Worm (Caenorhabditis elegans): ENCODE measurements around the gene fbxb-51.
"Not testable (repeated sequence)": the region's sequence is repeated elsewhere in the genome, so short reads cannot be mapped to it uniquely, and the experiment has no call there.

Gene fbxb-51

ce11 chrII:1556217-1556616 lies 5.7 kb downstream of the fbxb-51 start, which contains the start of the genes fbxb-54 and fbxb-50:
TSS of gene fbxb-54 (minus strand) at chrII:1556317.
TSS of gene fbxb-50 (plus strand) at chrII:1556443.
- not testable (repeated sequence) for TF ChIP-seq sea-1 (GFP tag; conservative IDR thresholded peaks at IDR 0.05); tbx-37 (GFP tag; conservative IDR thresholded peaks at IDR 0.05); tbx-11 (GFP tag; IDR thresholded peaks at IDR 0.05)

ce11 chrII:1560839-1561238 lies 10.3 kb downstream of the fbxb-51 start:
- TF ChIP-seq B0310.2 (tag; optimal IDR thresholded peaks at IDR 0.05) (no peak), aly-1 (tag; optimal IDR thresholded peaks at IDR 0.05) (no peak), F13C5.2 (tag; optimal IDR thresholded peaks at IDR 0.05) (no peak), scrt-1 (GFP tag; IDR thresholded peaks at IDR 0.05) (no peak), tbx-11 (GFP tag; IDR thresholded peaks at IDR 0.05) (no peak), ceh-36 (tag; optimal IDR thresholded peaks at IDR 0.05) (no peak), hmg-4 (GFP tag; optimal IDR thresholded peaks at IDR 0.05) (no peak), hnd-1 (tag; optimal IDR thresholded peaks at IDR 0.05) (no peak), ama-1 (optimal IDR thresholded peaks at IDR 0.05) (no peak), ceh-13 (GFP tag; optimal IDR thresholded peaks at IDR 0.05) (no peak), pes-1 (GFP tag; IDR thresholded peaks at IDR 0.05) (no peak), tra-4 (tag; optimal IDR thresholded peaks at IDR 0.05) (no peak), flt-1 (GFP tag; IDR thresholded peaks at IDR 0.05) (no peak), hmbx-1 (tag; optimal IDR thresholded peaks at IDR 0.05) (no peak), tbx-37 (GFP tag; conservative IDR thresholded peaks at IDR 0.05) (no peak), ets-7 (tag; optimal IDR thresholded peaks at IDR 0.05) (no peak), sea-1 (GFP tag; conservative IDR thresholded peaks at IDR 0.05) (no peak)

ce11 chrII:1561863-1562262 lies 11.4 kb downstream of the fbxb-51 start, which contains the start of gene K05F6.14:
TSS of gene K05F6.14 (plus strand) at chrII:1562163.
- TF ChIP-seq hmbx-1 (tag; optimal IDR thresholded peaks at IDR 0.05) (no peak), ama-1 (optimal IDR thresholded peaks at IDR 0.05) (no peak), hnd-1 (tag; optimal IDR thresholded peaks at IDR 0.05) (no peak), tra-4 (tag; optimal IDR thresholded peaks at IDR 0.05) (no peak), aly-1 (tag; optimal IDR thresholded peaks at IDR 0.05) (no peak), flt-1 (GFP tag; IDR thresholded peaks at IDR 0.05) (no peak), scrt-1 (GFP tag; IDR thresholded peaks at IDR 0.05) (no peak), hmg-4 (GFP tag; optimal IDR thresholded peaks at IDR 0.05) (no peak), ets-7 (tag; optimal IDR thresholded peaks at IDR 0.05) (no peak), tbx-11 (GFP tag; IDR thresholded peaks at IDR 0.05) (no peak), ceh-13 (GFP tag; optimal IDR thresholded peaks at IDR 0.05) (no peak), sea-1 (GFP tag; conservative IDR thresholded peaks at IDR 0.05) (no peak), pes-1 (GFP tag; IDR thresholded peaks at IDR 0.05) (no peak), ceh-36 (tag; optimal IDR thresholded peaks at IDR 0.05) (no peak), B0310.2 (tag; optimal IDR thresholded peaks at IDR 0.05) (no peak), tbx-37 (GFP tag; conservative IDR thresholded peaks at IDR 0.05) (no peak), F13C5.2 (tag; optimal IDR thresholded peaks at IDR 0.05) (no peak)

- no peak for TF ChIP-seq sea-1 (GFP tag; conservative IDR thresholded peaks at IDR 0.05)
- TF ChIP-seq ama-1 (optimal IDR thresholded peaks at IDR 0.05) = no peak
These were observed 17.1 kb downstream of the fbxb-51 start, which contains the start of gene K05F6.8 for ce11 chrII:1567646-1568045. TSS of gene K05F6.8 (minus strand) at chrII:1567746.

ce11 chrII:1568214-1568613 lies 17.7 kb downstream of the fbxb-51 start, which contains the start of gene fbxb-49:
TSS of gene fbxb-49 (plus strand) at chrII:1568514.
- no peak for TF ChIP-seq hmg-4 (GFP tag; optimal IDR thresholded peaks at IDR 0.05)
- no peak for TF ChIP-seq tra-4 (tag; optimal IDR thresholded peaks at IDR 0.05)
- TF ChIP-seq hmbx-1 (tag; optimal IDR thresholded peaks at IDR 0.05) = no peak
- TF ChIP-seq pes-1 (GFP tag; IDR thresholded peaks at IDR 0.05) = no peak
- TF ChIP-seq hnd-1 (tag; optimal IDR thresholded peaks at IDR 0.05) = no peak
- no peak for TF ChIP-seq ama-1 (optimal IDR thresholded peaks at IDR 0.05)
- no peak for TF ChIP-seq B0310.2 (tag; optimal IDR thresholded peaks at IDR 0.05)
- no peak for TF ChIP-seq F13C5.2 (tag; optimal IDR thresholded peaks at IDR 0.05)
- TF ChIP-seq ceh-13 (GFP tag; optimal IDR thresholded peaks at IDR 0.05) = no peak
- TF ChIP-seq aly-1 (tag; optimal IDR thresholded peaks at IDR 0.05) = no peak
- no peak for TF ChIP-seq ets-7 (tag; optimal IDR thresholded peaks at IDR 0.05)

ce11 chrII:1571032-1571431 lies 20.5 kb downstream of the fbxb-51 start, which contains the start of gene fbxb-46:
TSS of gene fbxb-46 (minus strand) at chrII:1571132.
- no peak for TF ChIP-seq ceh-13 (GFP tag; optimal IDR thresholded peaks at IDR 0.05)

DNA sequence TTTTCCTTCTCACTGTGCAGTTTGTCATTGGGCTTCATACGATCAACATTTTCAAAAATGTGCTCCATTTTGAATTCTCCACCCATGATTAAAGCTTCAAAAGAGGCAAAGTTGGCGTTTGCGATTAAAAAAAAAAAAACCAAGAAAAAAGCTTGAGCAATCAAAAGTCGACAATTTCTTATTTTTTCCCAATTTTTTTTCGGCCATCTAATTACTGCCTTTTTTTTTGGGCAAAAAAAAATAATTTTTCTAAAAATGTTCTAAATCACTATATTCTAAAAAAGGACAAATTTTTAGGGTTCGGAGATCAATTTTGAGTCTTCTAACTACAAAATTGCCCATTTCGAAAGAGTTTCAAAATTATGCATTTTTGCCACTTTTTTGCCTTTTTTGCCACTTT lies 25.5 kb downstream of the fbxb-51 start, which contains the start of gene K05F6.10:
TSS of gene K05F6.10 (minus strand) at position 101 of the 400 bp plus-strand sequence.
- no peak for TF ChIP-seq pes-1 (GFP tag; IDR thresholded peaks at IDR 0.05)
- TF ChIP-seq ceh-13 (GFP tag; optimal IDR thresholded peaks at IDR 0.05) = no peak

ce11 chrII:1576772-1577171 lies 26.3 kb downstream of the fbxb-51 start:
- TF ChIP-seq ets-7 (tag; optimal IDR thresholded peaks at IDR 0.05) (no peak), sea-1 (GFP tag; conservative IDR thresholded peaks at IDR 0.05) (no peak), F13C5.2 (tag; optimal IDR thresholded peaks at IDR 0.05) (no peak), tbx-37 (GFP tag; conservative IDR thresholded peaks at IDR 0.05) (no peak), ama-1 (optimal IDR thresholded peaks at IDR 0.05) (no peak), ceh-36 (tag; optimal IDR thresholded peaks at IDR 0.05) (no peak), flt-1 (GFP tag; IDR thresholded peaks at IDR 0.05) (no peak), tbx-11 (GFP tag; IDR thresholded peaks at IDR 0.05) (no peak), tra-4 (tag; optimal IDR thresholded peaks at IDR 0.05) (no peak), ceh-13 (GFP tag; optimal IDR thresholded peaks at IDR 0.05) (no peak), pes-1 (GFP tag; IDR thresholded peaks at IDR 0.05) (no peak), aly-1 (tag; optimal IDR thresholded peaks at IDR 0.05) (no peak), B0310.2 (tag; optimal IDR thresholded peaks at IDR 0.05) (no peak), scrt-1 (GFP tag; IDR thresholded peaks at IDR 0.05) (no peak), hnd-1 (tag; optimal IDR thresholded peaks at IDR 0.05) (no peak), hmbx-1 (tag; optimal IDR thresholded peaks at IDR 0.05) (no peak), hmg-4 (GFP tag; optimal IDR thresholded peaks at IDR 0.05) (no peak)
